Worm (Caenorhabditis elegans): ENCODE measurements around the gene gldi-3.

gldi-3 gene

ce11 chrII:9274734-9275133 lies 5.2 kb downstream of the gldi-3 start:
- TF ChIP-seq egl-43 (GFP tag; IDR thresholded peaks at IDR 0.05) (no peak), mdl-1 (tag; optimal IDR thresholded peaks at IDR 0.05) (no peak), lin-1 (GFP tag; IDR thresholded peaks at IDR 0.05) (no peak), tag-97 (GFP tag; IDR thresholded peaks at IDR 0.05) (no peak), jun-1 (tag; optimal IDR thresholded peaks at IDR 0.05) (no peak), dmd-8 (GFP tag; IDR thresholded peaks at IDR 0.05) (no peak), aly-2 (tag; optimal IDR thresholded peaks at IDR 0.05) (no peak), lin-15B (tag; optimal IDR thresholded peaks at IDR 0.05) (no peak), tra-1 (GFP tag; IDR thresholded peaks at IDR 0.05) (no peak), ztf-7 (tag; optimal IDR thresholded peaks at IDR 0.05) (no peak), T20F7.1 (GFP tag; optimal IDR thresholded peaks at IDR 0.05) (peak; percentile 2), nhr-237 (tag; optimal IDR thresholded peaks at IDR 0.05) (no peak), lin-38 (GFP tag; IDR thresholded peaks at IDR 0.05) (0 out of 2 replicates have a peak, but pooled peaks have one; percentile 13), madf-9 (GFP tag; conservative IDR thresholded peaks at IDR 0.05) (no peak), mep-1 (tag; optimal IDR thresholded peaks at IDR 0.05) (peak; percentile 72), zfp-3 (GFP tag; conservative IDR thresholded peaks at IDR 0.05) (0 out of 2 replicates have a peak, but pooled peaks have one; percentile 38), mxl-2 (GFP tag; conservative IDR thresholded peaks at IDR 0.05) (no peak), pha-4 (GFP tag; IDR thresholded peaks at IDR 0.05) (no peak), pha-4 (tag; optimal IDR thresholded peaks at IDR 0.05) (no peak), attf-4 (tag; optimal IDR thresholded peaks at IDR 0.05) (no peak), ama-1 (optimal IDR thresholded peaks at IDR 0.05) (no peak), aha-1 (tag) (peak; percentile 52), daf-8 (GFP tag; IDR thresholded peaks at IDR 0.05) (no peak), zip-11 (GFP tag; IDR thresholded peaks at IDR 0.05) (no peak), ceh-82 (tag; optimal IDR thresholded peaks at IDR 0.05) (no peak), ces-1 (GFP tag; optimal IDR thresholded peaks at IDR 0.05) (no peak), mes-2 (tag; optimal IDR thresholded peaks at IDR 0.05; ENCODE audit: poor library complexity, severe bottlenecking) (no peak), dve-1 (tag; optimal IDR thresholded peaks at IDR 0.05; ENCODE audit: insufficient read depth) (no peak)

DNA sequence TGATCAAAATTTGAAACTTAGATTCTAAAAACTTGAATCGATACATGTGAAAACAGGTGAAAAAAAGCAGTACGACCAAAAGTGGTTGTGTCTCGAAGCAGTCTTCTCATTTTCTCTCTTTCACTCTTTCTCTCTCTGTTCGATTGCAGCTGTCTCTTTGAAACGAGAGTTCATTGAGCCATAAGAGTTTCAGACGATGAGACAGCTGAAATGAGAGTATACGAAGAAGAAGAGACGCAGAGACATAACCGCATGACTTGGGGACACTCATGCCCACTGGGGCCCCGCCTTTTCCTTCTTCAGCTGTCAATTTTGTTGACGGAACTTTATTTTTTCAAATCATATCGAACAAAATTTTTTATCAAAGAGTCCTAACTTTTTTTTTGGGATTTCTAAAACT lies 5.9 kb downstream of the gldi-3 start:
- TF ChIP-seq lin-15B (tag; optimal IDR thresholded peaks at IDR 0.05), result no peak
- no peak for TF ChIP-seq dmd-8 (GFP tag; IDR thresholded peaks at IDR 0.05)
- no peak for TF ChIP-seq ceh-44 (GFP tag; IDR thresholded peaks at IDR 0.05)
- TF ChIP-seq mdt-29 (GFP tag; IDR thresholded peaks at IDR 0.05), result peak; percentile 60; the same call in 1 of the 2 replicates
- peak; percentile 60 for TF ChIP-seq fkh-10 (GFP tag; optimal IDR thresholded peaks at IDR 0.05)
- TF ChIP-seq mxl-3 (GFP tag; optimal IDR thresholded peaks at IDR 0.05), result peak; percentile 74
- TF ChIP-seq ceh-28 (tag; optimal IDR thresholded peaks at IDR 0.05), result peak; percentile 19
- no peak for TF ChIP-seq nhr-76 (tag; optimal IDR thresholded peaks at IDR 0.05)
- 0 out of 2 replicates have a peak, but pooled peaks have one; percentile 35 for TF ChIP-seq D1046.2 (GFP tag; IDR thresholded peaks at IDR 0.05)
- no peak for TF ChIP-seq zag-1 (tag; optimal IDR thresholded peaks at IDR 0.05)
- TF ChIP-seq lin-39 (tag; optimal IDR thresholded peaks at IDR 0.05), result no peak
- no peak for TF ChIP-seq attf-4 (tag; optimal IDR thresholded peaks at IDR 0.05)
- no peak for TF ChIP-seq F49E8.2 (tag; optimal IDR thresholded peaks at IDR 0.05; ENCODE audit: borderline replicate concordance)
- TF ChIP-seq T20F7.1 (GFP tag; optimal IDR thresholded peaks at IDR 0.05), result peak; percentile 65
- TF ChIP-seq tra-1 (GFP tag; IDR thresholded peaks at IDR 0.05), result peak; percentile 84
- TF ChIP-seq ctbp-1 (GFP tag; IDR thresholded peaks at IDR 0.05), result peak; percentile 55; the same call in 1 of the 2 replicates
- TF ChIP-seq nhr-28 (tag; optimal IDR thresholded peaks at IDR 0.05), result peak; percentile 80
- TF ChIP-seq cey-2 (tag; optimal IDR thresholded peaks at IDR 0.05; ENCODE audit: borderline replicate concordance, insufficient read depth), result no peak
- TF ChIP-seq mdl-1 (tag; optimal IDR thresholded peaks at IDR 0.05), result peak; percentile 50 to 91
- no peak for TF ChIP-seq ceh-82 (tag; optimal IDR thresholded peaks at IDR 0.05)
- peak in 1 of 2 experiments; percentile 99 for TF ChIP-seq unc-62 (GFP tag; optimal IDR thresholded peaks at IDR 0.05 in 1 of 2)
- TF ChIP-seq unc-62 (tag; optimal IDR thresholded peaks at IDR 0.05), result no peak
- 0 out of 2 replicates have a peak, but pooled peaks have one; percentile 57 for TF ChIP-seq Y105C5A.15 (GFP tag; IDR thresholded peaks at IDR 0.05)
- no peak for TF ChIP-seq Y48G9A.11 (GFP tag; IDR thresholded peaks at IDR 0.05)
- no peak for TF ChIP-seq lim-7 (GFP tag; IDR thresholded peaks at IDR 0.05)
- no peak for TF ChIP-seq tag-97 (GFP tag; IDR thresholded peaks at IDR 0.05)
- TF ChIP-seq snpc-1.2 (GFP tag; IDR thresholded peaks at IDR 0.05), result 0 out of 2 replicates have a peak, but pooled peaks have one; percentile 42
- no peak for TF ChIP-seq lir-3 (tag; optimal IDR thresholded peaks at IDR 0.05)
- TF ChIP-seq gei-8 (GFP tag; optimal IDR thresholded peaks at IDR 0.05), result peak; percentile 49
- TF ChIP-seq madf-5 (GFP tag; IDR thresholded peaks at IDR 0.05), result no peak
- TF ChIP-seq set-16 (GFP tag; IDR thresholded peaks at IDR 0.05), result 0 out of 2 replicates have a peak, but pooled peaks have one; percentile 25

Data from whole organism, L4 larva.